Fruit fly (Drosophila melanogaster) whole organism, embryonic: Measurements from ENCODE around the gene Rab9Fa.
A peak's percentile ranks its signal among the peaks of the same experiment; 100 is the strongest.

Experiments used
- Adf1 ChIP-seq: fragments of 200-800 bp; sonication (Bioruptor generic); IDR thresholded peaks from 2 replicates; pipeline ENCODE4 v1.3.6; 2022; ENCODE audit warnings: missing biosample characterization, missing genetic modification characterization
- Awh ChIP-seq: fragments of 200-800 bp; sonication (Bioruptor generic); IDR thresholded peaks from 2 replicates; pipeline ENCODE4, ENCODE4 v1.3.6; 2022; ENCODE audit warnings: missing biosample characterization, missing genetic modification characterization
- Bdp1 ChIP-seq: fragments of 200-800 bp; sonication (Bioruptor generic); optimal IDR thresholded peaks from 3 replicates; lab custom pipeline; 2016; ENCODE audit warnings: missing biosample characterization, missing genetic modification characterization
- CG10267 ChIP-seq: fragments of 200-800 bp; sonication (Bioruptor generic); optimal IDR thresholded peaks from 2 replicates; lab custom pipeline; 2018; ENCODE audit warnings: missing biosample characterization, mild to moderate bottlenecking, missing genetic modification characterization, moderate library complexity
- CG12071 ChIP-seq: fragments of 200-800 bp; sonication (Bioruptor generic); optimal IDR thresholded peaks from 3 replicates; lab custom pipeline; 2018; ENCODE audit warnings: missing biosample characterization, mild to moderate bottlenecking, missing genetic modification characterization
- CG12219 ChIP-seq: fragments of 200-800 bp; sonication (Bioruptor generic); optimal IDR thresholded peaks from 3 replicates; lab custom pipeline; 2018; ENCODE audit warnings: missing biosample characterization, mild to moderate bottlenecking, missing genetic modification characterization
- CG12659 ChIP-seq: fragments of 200-800 bp; sonication (Bioruptor generic); optimal IDR thresholded peaks from 3 replicates; lab custom pipeline; 2017; ENCODE audit warnings: mild to moderate bottlenecking, missing biosample characterization, missing genetic modification reagents, missing genetic modification characterization
- CG12744 ChIP-seq: fragments of 200-800 bp; sonication (Bioruptor generic); optimal IDR thresholded peaks from 2 replicates; lab custom pipeline; 2016; ENCODE audit warnings: missing biosample characterization, missing genetic modification characterization
- CG15479 ChIP-seq: fragments of 200-800 bp; sonication (Bioruptor generic); optimal IDR thresholded peaks from 3 replicates; lab custom pipeline; 2019; ENCODE audit warnings: missing biosample characterization, mild to moderate bottlenecking, missing genetic modification characterization, moderate library complexity
- CG15696 ChIP-seq: fragments of 200-800 bp; sonication (Bioruptor generic); optimal IDR thresholded peaks from 2 replicates; lab custom pipeline; 2019; ENCODE audit warnings: missing biosample characterization, mild to moderate bottlenecking, missing genetic modification characterization, moderate library complexity
- CG1602 ChIP-seq: fragments of 200-800 bp; sonication (Bioruptor generic); optimal IDR thresholded peaks from 3 replicates; lab custom pipeline; 2016; ENCODE audit warnings: missing biosample characterization, missing genetic modification characterization
- CG18764 ChIP-seq: fragments of 200-800 bp; sonication (Bioruptor generic); optimal IDR thresholded peaks from 3 replicates; lab custom pipeline; 2016; ENCODE audit warnings: missing biosample characterization, missing genetic modification characterization
- CG2116 ChIP-seq: fragments of 200-800 bp; sonication (Bioruptor generic); optimal IDR thresholded peaks from 3 replicates; lab custom pipeline; 2018; ENCODE audit warnings: missing biosample characterization, mild to moderate bottlenecking, missing genetic modification characterization
- CG31441 ChIP-seq: fragments of 200-800 bp; sonication (Bioruptor generic); IDR thresholded peaks from 2 replicates; pipeline ENCODE4 v1.3.6; 2022; ENCODE audit warnings: missing biosample characterization, missing genetic modification characterization
- CG32532 ChIP-seq: fragments of 200-800 bp; sonication (Bioruptor generic); IDR thresholded peaks from 2 replicates; pipeline ENCODE4 v1.3.6; 2022; ENCODE audit warnings: missing biosample characterization, missing genetic modification characterization
- CG32772 ChIP-seq: fragments of 200-800 bp; sonication (Bioruptor generic); IDR thresholded peaks from 2 replicates; pipeline ENCODE4 v1.3.6; 2022; ENCODE audit warnings: missing biosample characterization, missing genetic modification characterization
- CG3281 ChIP-seq: fragments of 200-800 bp; sonication (Bioruptor generic); optimal IDR thresholded peaks from 3 replicates; lab custom pipeline; 2017; ENCODE audit warnings: missing biosample characterization, mild to moderate bottlenecking, missing genetic modification characterization
- CG33213 ChIP-seq: fragments of 200-800 bp; sonication (Bioruptor generic); optimal IDR thresholded peaks from 3 replicates; lab custom pipeline; 2016; ENCODE audit warnings: missing biosample characterization, missing genetic modification characterization
- CG33557 ChIP-seq: fragments of 200-800 bp; sonication (Bioruptor generic); optimal IDR thresholded peaks from 2 replicates; lab custom pipeline; 2019; ENCODE audit warnings: missing biosample characterization, mild to moderate bottlenecking, missing genetic modification characterization, moderate library complexity
- CG5953 ChIP-seq: fragments of 200-800 bp; sonication (Bioruptor generic); IDR thresholded peaks from 2 replicates; pipeline ENCODE4 v1.3.6; 2022; ENCODE audit warnings: missing biosample characterization, missing genetic modification characterization
- CG8478 ChIP-seq: fragments of >200 bp; optimal IDR thresholded peaks from 2 replicates; lab custom pipeline; 2018
- CG9609 ChIP-seq: fragments of 200-800 bp; sonication (Bioruptor generic); optimal IDR thresholded peaks from 3 replicates; lab custom pipeline; 2016; ENCODE audit warnings: missing biosample characterization, missing genetic modification characterization
- CkIIα-i1 ChIP-seq: fragments of 200-800 bp; sonication (Bioruptor generic); IDR thresholded peaks from 2 replicates; pipeline ENCODE4 v1.3.6; 2022; ENCODE audit warnings: missing biosample characterization, missing genetic modification characterization
- Dbx ChIP-seq: fragments of 200-800 bp; sonication (Bioruptor generic); IDR thresholded peaks from 3 replicates; pipeline ENCODE4 v1.3.6; 2022; ENCODE audit warnings: missing biosample characterization, missing genetic modification characterization
- Doc3 ChIP-seq: fragments of 200-800 bp; sonication (Bioruptor generic); IDR thresholded peaks from 3 replicates; pipeline ENCODE4 v1.3.6; 2022; ENCODE audit warnings: missing biosample characterization, missing genetic modification characterization; ENCODE audit not compliant: partially characterized antibody
- Gug ChIP-seq: fragments of 200-800 bp; sonication (Bioruptor generic); IDR thresholded peaks from 4 replicates; pipeline ENCODE4 v1.3.6; 2022; ENCODE audit warnings: missing biosample characterization, missing genetic modification characterization
- HHEX ChIP-seq: fragments of 200-800 bp; sonication (Bioruptor generic); optimal IDR thresholded peaks from 3 replicates; lab custom pipeline; 2017; ENCODE audit warnings: missing biosample characterization, mild to moderate bottlenecking, missing genetic modification characterization, missing genetic modification reagents
- HmgD ChIP-seq: fragments of 200-800 bp; sonication (Bioruptor generic); optimal IDR thresholded peaks from 3 replicates; lab custom pipeline; 2016; ENCODE audit warnings: missing biosample characterization, missing genetic modification characterization
- Hsf ChIP-seq: fragments of 200-800 bp; sonication (Bioruptor generic); optimal IDR thresholded peaks from 3 replicates; lab custom pipeline; 2016; ENCODE audit warnings: missing biosample characterization, missing genetic modification characterization
- Med ChIP-seq: fragments of 200-800 bp; sonication (Bioruptor generic); peaks from one replicate; lab custom pipeline; 2016; ENCODE audit warnings: missing biosample characterization, missing genetic modification characterization, mild to moderate bottlenecking, inconsistent platforms, moderate library complexity
- Mes4 ChIP-seq: fragments of 200-800 bp; sonication (Bioruptor generic); optimal IDR thresholded peaks from 2 replicates; lab custom pipeline; 2016; ENCODE audit warnings: missing biosample characterization, missing genetic modification characterization
- NK7.1 ChIP-seq: fragments of 200-800 bp; sonication (Bioruptor generic); optimal IDR thresholded peaks from 3 replicates; lab custom pipeline; 2016; ENCODE audit warnings: missing biosample characterization, missing genetic modification characterization
- Spps ChIP-seq: fragments of 200-800 bp; sonication (Bioruptor generic); optimal IDR thresholded peaks from 2 replicates; lab custom pipeline; 2018; ENCODE audit warnings: missing biosample characterization, mild to moderate bottlenecking, missing genetic modification characterization
- Xbp1 ChIP-seq: fragments of 200-800 bp; sonication (Bioruptor generic); optimal IDR thresholded peaks from 3 replicates; lab custom pipeline; 2016; ENCODE audit warnings: missing biosample characterization, mild to moderate bottlenecking, missing genetic modification characterization
- ap ChIP-seq: fragments of 200-800 bp; sonication (Bioruptor generic); IDR thresholded peaks from 2 replicates; pipeline ENCODE4 v1.3.6; 2022; ENCODE audit warnings: missing biosample characterization, missing genetic modification characterization
- ase ChIP-seq: fragments of 200-800 bp; sonication (Bioruptor generic); IDR thresholded peaks from 3 replicates; pipeline ENCODE4 v1.3.6; 2022; ENCODE audit warnings: missing biosample characterization, missing genetic modification characterization
- br ChIP-seq: fragments of >200 bp; optimal IDR thresholded peaks from 2 replicates; lab custom pipeline; 2017
- crp ChIP-seq, 2 experiments: fragments of 200-800 bp; sonication (Bioruptor generic); optimal IDR thresholded peaks; 2 replicates in 1 of 2; 3 replicates in 1 of 2; lab custom pipeline; 2017; ENCODE audit warnings: missing biosample characterization in 2 of 2, missing genetic modification characterization in 2 of 2, mild to moderate bottlenecking in 1 of 2, moderate library complexity in 1 of 2
- ems ChIP-seq: fragments of 200-800 bp; sonication (Bioruptor generic); optimal IDR thresholded peaks from 3 replicates; lab custom pipeline; 2016; ENCODE audit warnings: missing biosample characterization, missing genetic modification characterization
- ewg ChIP-seq: fragments of 200-800 bp; sonication (Bioruptor generic); optimal IDR thresholded peaks from 3 replicates; lab custom pipeline; 2017; ENCODE audit warnings: mild to moderate bottlenecking, missing biosample characterization, missing genetic modification reagents, missing genetic modification characterization
- exex ChIP-seq: fragments of 200-800 bp; sonication (Bioruptor generic); optimal IDR thresholded peaks from 4 replicates; lab custom pipeline; 2018; ENCODE audit warnings: missing biosample characterization, mild to moderate bottlenecking, missing genetic modification characterization, moderate library complexity
- gcm2 ChIP-seq: fragments of 200-800 bp; sonication (Bioruptor generic); optimal IDR thresholded peaks from 2 replicates; lab custom pipeline; 2016; ENCODE audit warnings: missing biosample characterization, missing genetic modification characterization
- hkb ChIP-seq, 2 experiments: fragments of 200-800 bp in 1 of 2; fragments of >200 bp in 1 of 2; sonication (Bioruptor generic) in 1 of 2; IDR thresholded peaks in 1 of 2; optimal IDR thresholded peaks in 1 of 2; 2 replicates each; pipeline versions ENCODE4 v1.3.6 to Lab custom; 2017 to 2022; ENCODE audit warnings: missing biosample characterization in 1 of 2, missing genetic modification characterization in 1 of 2
- insv ChIP-seq, 2 experiments: fragments of 200-800 bp; sonication (Bioruptor generic); optimal IDR thresholded peaks; 3 replicates each; lab custom pipeline; 2016 to 2018; ENCODE audit warnings: missing biosample characterization in 2 of 2, missing genetic modification characterization in 2 of 2
- inv ChIP-seq: fragments of 200-800 bp; sonication (Bioruptor generic); IDR thresholded peaks from 2 replicates; pipeline ENCODE4 v1.3.6; 2022; ENCODE audit warnings: missing biosample characterization, missing genetic modification characterization; ENCODE audit not compliant: partially characterized antibody
- mam ChIP-seq: fragments of 200-800 bp; sonication (Bioruptor generic); optimal IDR thresholded peaks from 3 replicates; lab custom pipeline; 2016; ENCODE audit warnings: missing biosample characterization, missing genetic modification characterization
- pum ChIP-seq: fragments of 200-800 bp; sonication (Bioruptor generic); optimal IDR thresholded peaks from 2 replicates; lab custom pipeline; 2016; ENCODE audit warnings: missing biosample characterization, missing genetic modification characterization
- ro ChIP-seq: fragments of 200-800 bp; sonication (Bioruptor generic); IDR thresholded peaks from 2 replicates; pipeline ENCODE4 v1.3.6; 2022; ENCODE audit warnings: missing biosample characterization, missing genetic modification characterization
- sqz ChIP-seq: fragments of 200-800 bp; sonication (Bioruptor generic); optimal IDR thresholded peaks from 3 replicates; lab custom pipeline; 2018; ENCODE audit warnings: missing biosample characterization, mild to moderate bottlenecking, missing genetic modification characterization
- zf30C ChIP-seq: fragments of 200-800 bp; sonication (Bioruptor generic); optimal IDR thresholded peaks from 3 replicates; lab custom pipeline; 2018; ENCODE audit warnings: missing biosample characterization, mild to moderate bottlenecking, missing genetic modification characterization
- zfh1 ChIP-seq: fragments of 200-800 bp; sonication (Bioruptor generic); IDR thresholded peaks from 3 replicates; pipeline ENCODE4 v1.3.6; 2022; ENCODE audit warnings: missing biosample characterization, missing genetic modification characterization

Rab9Fa gene

DNA sequence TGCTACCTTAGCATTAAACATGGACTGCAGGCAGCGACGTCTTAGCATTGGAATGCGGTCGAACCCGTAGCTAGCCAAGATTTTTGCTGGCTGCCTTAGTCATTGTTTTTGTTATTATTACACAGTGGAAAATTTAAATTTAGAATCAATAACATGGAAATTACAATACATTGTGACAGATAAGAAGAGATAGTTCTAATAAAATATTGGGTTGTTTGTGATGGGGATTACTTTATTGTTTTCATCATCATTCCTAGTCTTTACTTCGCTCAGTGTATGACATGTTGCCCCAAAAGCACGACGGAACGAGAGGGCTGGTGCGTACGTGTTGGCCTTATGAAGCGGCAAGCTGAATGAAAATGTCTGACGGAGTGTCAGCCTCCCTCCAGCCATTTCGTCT is 14.2 kb downstream of the Rab9Fa start (continued):
- TF ChIP-seq HHEX (GFP tag; lab: Kevin White, UChicago) (peak; percentile 79), CG10267 (peak; percentile 74), CG8478 (no peak), zf30C (peak; percentile 67), Awh (GFP tag; lab: Robert Waterston, UW) (peak; percentile 91), ase (GFP tag; lab: Robert Waterston, UW) (peak; percentile 73; the same call in 2 of the 3 replicates), inv (GFP tag; lab: Robert Waterston, UW) (no peak), CG32532 (GFP tag; lab: Robert Waterston, UW) (peak; percentile 83), ap (GFP tag; lab: Robert Waterston, UW) (peak; percentile 74), insv (GFP tag; optimal IDR thresholded peaks at IDR 0.05; lab: Kevin White, UChicago) (peak in 1 of 2 experiments; percentile 17), CG5953 (GFP tag; lab: Robert Waterston, UW) (peak; percentile 85), Mes4 (GFP tag; lab: Kevin White, UChicago) (peak; percentile 71), CG32772 (GFP tag; lab: Robert Waterston, UW) (peak; percentile 84), CkIIα-i1 (GFP tag; lab: Robert Waterston, UW) (no peak), gcm2 (GFP tag; lab: Kevin White, UChicago) (peak; percentile 7), Bdp1 (GFP tag; lab: Kevin White, UChicago) (peak; percentile 58), CG9609 (GFP tag; lab: Kevin White, UChicago) (peak; percentile 67), CG15696 (tag; lab: Kevin White, UChicago) (peak; percentile 44), Dbx (GFP tag; lab: Robert Waterston, UW) (peak; percentile 74; the same call in 2 of the 3 replicates), HmgD (GFP tag; lab: Kevin White, UChicago) (no peak), ewg (peak; percentile 66), ems (GFP tag; lab: Kevin White, UChicago) (peak; percentile 72), CG12071 (peak; percentile 82), ro (GFP tag; lab: Robert Waterston, UW) (0 out of 2 replicates have a peak, but pooled peaks have one; percentile 42), CG15479 (no peak), sqz (GFP tag; lab: Kevin White, UChicago) (peak; percentile 50), NK7.1 (GFP tag; lab: Kevin White, UChicago) (peak; percentile 63), CG12744 (peak; percentile 64), pum (GFP tag; lab: Kevin White, UChicago) (peak; percentile 78), Hsf (GFP tag; lab: Kevin White, UChicago) (peak; percentile 80), CG12219 (GFP tag; lab: Kevin White, UChicago) (peak; percentile 82), Med (GFP tag; lab: Kevin White, UChicago) (peak; percentile 96), exex (peak; percentile 48), CG1602 (GFP tag; lab: Kevin White, UChicago) (peak; percentile 67), hkb (optimal IDR thresholded peaks at IDR 0.05; lab: Kevin White, UChicago) (no peak), hkb (GFP tag; IDR thresholded peaks at IDR 0.05; lab: Robert Waterston, UW) (peak; percentile 90), Adf1 (GFP tag; lab: Robert Waterston, UW) (peak; percentile 30; the same call in 1 of the 2 replicates), Xbp1 (GFP tag; lab: Kevin White, UChicago) (peak; percentile 85), CG31441 (GFP tag; lab: Robert Waterston, UW) (peak; percentile 88), CG33557 (peak; percentile 49), CG18764 (GFP tag; lab: Kevin White, UChicago) (peak; percentile 64), CG3281 (peak; percentile 75), Doc3 (GFP tag; lab: Robert Waterston, UW) (no peak), br (lab: Kevin White, UChicago) (no peak), Spps (tag; lab: Kevin White, UChicago) (peak; percentile 56), CG12659 (peak; percentile 81), crp (GFP tag; optimal IDR thresholded peaks at IDR 0.05; lab: Kevin White, UChicago) (peak in 1 of 2 experiments; percentile 16), zfh1 (GFP tag; lab: Robert Waterston, UW) (peak; percentile 79), CG33213 (GFP tag; lab: Kevin White, UChicago) (peak; percentile 74), mam (GFP tag; lab: Kevin White, UChicago) (peak; percentile 75), CG2116 (GFP tag; lab: Kevin White, UChicago) (peak; percentile 36), Gug (GFP tag; lab: Robert Waterston, UW) (peak; percentile 64; the same call in 3 of the 4 replicates)
